Fruit fly (Drosophila melanogaster) whole organism, embryonic: ENCODE results near the gene fzo.

Source experiments
- CG12071 ChIP-seq: fragments of 200-800 bp; sonication (Bioruptor generic); optimal IDR thresholded peaks from 3 replicates; lab custom pipeline; 2018; ENCODE audit warnings: missing biosample characterization, mild to moderate bottlenecking, missing genetic modification characterization
- CG15073 ChIP-seq: fragments of 200-800 bp; sonication (Bioruptor generic); optimal IDR thresholded peaks from 2 replicates; lab custom pipeline; 2016; ENCODE audit warnings: missing biosample characterization, missing genetic modification characterization
- CG17568 ChIP-seq: fragments of 200-800 bp; sonication (Bioruptor generic); optimal IDR thresholded peaks from 2 replicates; lab custom pipeline; 2018; ENCODE audit warnings: missing biosample characterization, mild to moderate bottlenecking, missing genetic modification characterization, moderate library complexity
- CG17829 ChIP-seq: fragments of 200-800 bp; optimal IDR thresholded peaks from 2 replicates; lab custom pipeline; 2019; ENCODE audit warnings: missing biosample characterization, mild to moderate bottlenecking, missing genetic modification characterization, moderate library complexity
- CG1832 ChIP-seq: fragments of 200-800 bp; sonication (Bioruptor generic); optimal IDR thresholded peaks from 2 replicates; lab custom pipeline; 2017; ENCODE audit warnings: missing biosample characterization, mild to moderate bottlenecking, missing genetic modification characterization, inconsistent platforms
- CG2875 ChIP-seq: fragments of 200-800 bp; sonication (Bioruptor generic); optimal IDR thresholded peaks from 2 replicates; lab custom pipeline; 2017; ENCODE audit warnings: missing biosample characterization, mild to moderate bottlenecking, missing genetic modification characterization, missing genetic modification reagents
- CG32532 ChIP-seq: fragments of 200-800 bp; sonication (Bioruptor generic); IDR thresholded peaks from 2 replicates; pipeline ENCODE4 v1.3.6; 2022; ENCODE audit warnings: missing biosample characterization, missing genetic modification characterization
- CG3726 ChIP-seq: fragments of 200-800 bp; sonication (Bioruptor generic); IDR thresholded peaks from 3 replicates; pipeline ENCODE4, ENCODE4 v1.3.6; 2022; ENCODE audit warnings: missing biosample characterization, missing genetic modification characterization
- CG4404 ChIP-seq: fragments of 200-800 bp; sonication (Bioruptor generic); IDR thresholded peaks from 2 replicates; pipeline ENCODE4 v1.3.6; 2022; ENCODE audit warnings: missing biosample characterization, missing genetic modification characterization
- CG4730 ChIP-seq: fragments of 200-800 bp; sonication (Bioruptor generic); IDR thresholded peaks from 2 replicates; pipeline ENCODE4 v1.3.6; 2022; ENCODE audit warnings: missing biosample characterization, missing genetic modification characterization
- CG5953 ChIP-seq: fragments of 200-800 bp; sonication (Bioruptor generic); IDR thresholded peaks from 2 replicates; pipeline ENCODE4 v1.3.6; 2022; ENCODE audit warnings: missing biosample characterization, missing genetic modification characterization
- CG7839 ChIP-seq: fragments of 200-800 bp; sonication (Bioruptor generic); optimal IDR thresholded peaks from 3 replicates; lab custom pipeline; 2018; ENCODE audit warnings: missing biosample characterization, mild to moderate bottlenecking, missing genetic modification characterization, moderate library complexity
- CG8281 ChIP-seq: fragments of 200-800 bp; sonication (Bioruptor generic); optimal IDR thresholded peaks from 2 replicates; lab custom pipeline; 2018; ENCODE audit warnings: missing biosample characterization, mild to moderate bottlenecking, missing genetic modification characterization, moderate library complexity
- CG8478 ChIP-seq: fragments of >200 bp; optimal IDR thresholded peaks from 2 replicates; lab custom pipeline; 2018
- CG8944 ChIP-seq: fragments of 200-800 bp; sonication (Bioruptor generic); optimal IDR thresholded peaks from 3 replicates; lab custom pipeline; 2016; ENCODE audit warnings: missing biosample characterization, missing genetic modification characterization
- CG9797 ChIP-seq: fragments of 200-800 bp; sonication (Bioruptor generic); optimal IDR thresholded peaks from 3 replicates; lab custom pipeline; 2018; ENCODE audit warnings: missing biosample characterization, mild to moderate bottlenecking, missing genetic modification characterization
- CG9817 ChIP-seq: fragments of 200-800 bp; sonication (Bioruptor generic); optimal IDR thresholded peaks from 2 replicates; lab custom pipeline; 2018; ENCODE audit warnings: missing biosample characterization, mild to moderate bottlenecking, missing genetic modification characterization, moderate library complexity
- Drgx ChIP-seq: fragments of 200-800 bp; sonication (Bioruptor generic); IDR thresholded peaks from 2 replicates; pipeline ENCODE4 v1.3.6; 2022; ENCODE audit warnings: missing biosample characterization, missing genetic modification characterization
- HLH4C ChIP-seq: fragments of 200-800 bp; sonication (Bioruptor generic); IDR thresholded peaks from 3 replicates; pipeline ENCODE4 v1.3.6; 2022; ENCODE audit warnings: missing biosample characterization, missing genetic modification characterization; ENCODE audit not compliant: partially characterized antibody
- Hr3 ChIP-seq: fragments of 200-800 bp; sonication (Bioruptor generic); optimal IDR thresholded peaks from 3 replicates; lab custom pipeline; 2016; ENCODE audit warnings: missing biosample characterization, missing genetic modification characterization
- Kr ChIP-seq: fragments of 200-800 bp; sonication (Bioruptor generic); optimal IDR thresholded peaks from 2 replicates; lab custom pipeline; 2017; ENCODE audit warnings: missing biosample characterization, mild to moderate bottlenecking, missing genetic modification characterization
- Nf-YC ChIP-seq: fragments of 200-800 bp; optimal IDR thresholded peaks from 3 replicates; lab custom pipeline; 2019; ENCODE audit warnings: missing biosample characterization, mild to moderate bottlenecking, missing genetic modification characterization, moderate library complexity
- PHDP ChIP-seq: fragments of 200-800 bp; sonication (Bioruptor generic); optimal IDR thresholded peaks from 3 replicates; lab custom pipeline; 2018; ENCODE audit warnings: missing biosample characterization, mild to moderate bottlenecking, missing genetic modification characterization, moderate library complexity
- Six4 ChIP-seq: fragments of 200-800 bp; sonication (Bioruptor generic); optimal IDR thresholded peaks from 2 replicates; lab custom pipeline; 2016; ENCODE audit warnings: missing biosample characterization, missing genetic modification characterization
- Sry-δ ChIP-seq: fragments of 200-800 bp; sonication (Bioruptor generic); optimal IDR thresholded peaks from 2 replicates; lab custom pipeline; 2016; ENCODE audit warnings: missing biosample characterization, missing genetic modification characterization
- Usf ChIP-seq: fragments of 200-800 bp; sonication (Bioruptor generic); optimal IDR thresholded peaks from 2 replicates; lab custom pipeline; 2017; ENCODE audit warnings: missing genotype, missing biosample characterization, missing genetic modification characterization
- YL-1 ChIP-seq: fragments of 200-800 bp; sonication (Bioruptor generic); optimal IDR thresholded peaks from 3 replicates; lab custom pipeline; 2017; ENCODE audit warnings: missing biosample characterization, mild to moderate bottlenecking, missing genetic modification characterization
- bab2 ChIP-seq: fragments of 200-800 bp; sonication (Bioruptor generic); optimal IDR thresholded peaks from 2 replicates; lab custom pipeline; 2016; ENCODE audit warnings: missing biosample characterization, missing genetic modification characterization
- bigmax ChIP-seq: fragments of 200-800 bp; sonication (Bioruptor generic); optimal IDR thresholded peaks from 2 replicates; lab custom pipeline; 2018; ENCODE audit warnings: missing biosample characterization, mild to moderate bottlenecking, missing genetic modification characterization
- disco-r ChIP-seq: fragments of 200-800 bp; sonication (Bioruptor generic); optimal IDR thresholded peaks from 2 replicates; lab custom pipeline; 2016; ENCODE audit warnings: missing biosample characterization, missing genetic modification characterization
- dmrt99B ChIP-seq: fragments of 200-800 bp; sonication (Bioruptor generic); optimal IDR thresholded peaks from 2 replicates; lab custom pipeline; 2018; ENCODE audit warnings: missing biosample characterization, mild to moderate bottlenecking, missing genetic modification characterization, moderate library complexity
- fd3F ChIP-seq: fragments of 200-800 bp; sonication (Bioruptor generic); optimal IDR thresholded peaks from 2 replicates; lab custom pipeline; 2018; ENCODE audit warnings: missing biosample characterization, mild to moderate bottlenecking, missing genetic modification characterization, moderate library complexity
- gsb ChIP-seq: fragments of 200-800 bp; sonication (Bioruptor generic); IDR thresholded peaks from 2 replicates; pipeline ENCODE4 v1.3.6; 2022; ENCODE audit warnings: missing biosample characterization, missing genetic modification characterization
- ham ChIP-seq: fragments of 200-800 bp; sonication (Bioruptor generic); IDR thresholded peaks from 2 replicates; pipeline ENCODE4 v1.3.6; 2022; ENCODE audit warnings: missing biosample characterization, missing genetic modification characterization
- her ChIP-seq: fragments of 200-800 bp; sonication (Bioruptor generic); optimal IDR thresholded peaks from 2 replicates; lab custom pipeline; 2016; ENCODE audit warnings: missing biosample characterization, missing genetic modification characterization
- kah ChIP-seq: fragments of 200-800 bp; sonication (Bioruptor generic); optimal IDR thresholded peaks from 2 replicates; lab custom pipeline; 2018; ENCODE audit warnings: missing biosample characterization, mild to moderate bottlenecking, missing genetic modification characterization
- nerfin-1 ChIP-seq: fragments of 200-800 bp; sonication (Bioruptor generic); optimal IDR thresholded peaks from 3 replicates; lab custom pipeline; 2019; ENCODE audit warnings: missing biosample characterization, mild to moderate bottlenecking, missing genetic modification characterization, moderate library complexity
- otp ChIP-seq: fragments of 200-800 bp; sonication (Bioruptor generic); IDR thresholded peaks from 3 replicates; pipeline ENCODE4, ENCODE4 v1.3.6; 2022; ENCODE audit warnings: missing biosample characterization, missing genetic modification characterization
- phol ChIP-seq: fragments of 200-800 bp; sonication (Bioruptor generic); optimal IDR thresholded peaks from 3 replicates; lab custom pipeline; 2018; ENCODE audit warnings: missing biosample characterization, mild to moderate bottlenecking, missing genetic modification characterization, moderate library complexity
- psq ChIP-seq: fragments of 200-800 bp; sonication (Bioruptor generic); optimal IDR thresholded peaks from 2 replicates; lab custom pipeline; 2017; ENCODE audit warnings: missing biosample characterization, missing genetic modification characterization
- salm ChIP-seq: fragments of 200-800 bp; sonication (Bioruptor generic); optimal IDR thresholded peaks from 2 replicates; lab custom pipeline; 2018; ENCODE audit warnings: missing biosample characterization, mild to moderate bottlenecking, missing genetic modification characterization
- sd ChIP-seq: fragments of 200-800 bp; sonication (Bioruptor generic); optimal IDR thresholded peaks from 3 replicates; lab custom pipeline; 2018; ENCODE audit warnings: missing biosample characterization, mild to moderate bottlenecking, missing genetic modification characterization, moderate library complexity
- shn ChIP-seq: fragments of 200-800 bp; sonication (Bioruptor generic); optimal IDR thresholded peaks from 3 replicates; lab custom pipeline; 2016; ENCODE audit warnings: missing biosample characterization, missing genetic modification characterization
- sqz ChIP-seq: fragments of 200-800 bp; sonication (Bioruptor generic); optimal IDR thresholded peaks from 3 replicates; lab custom pipeline; 2018; ENCODE audit warnings: missing biosample characterization, mild to moderate bottlenecking, missing genetic modification characterization
- stwl ChIP-seq: fragments of 200-800 bp; sonication (Bioruptor generic); optimal IDR thresholded peaks from 3 replicates; lab custom pipeline; 2018; ENCODE audit warnings: missing biosample characterization, mild to moderate bottlenecking, missing genetic modification characterization, moderate library complexity
- tgo ChIP-seq: fragments of 200-800 bp; sonication (Bioruptor generic); IDR thresholded peaks from 3 replicates; pipeline ENCODE4 v1.3.6; 2022; ENCODE audit warnings: missing biosample characterization, missing genetic modification characterization
- tin ChIP-seq: fragments of 200-800 bp; sonication (Bioruptor generic); optimal IDR thresholded peaks from 3 replicates; lab custom pipeline; 2016; ENCODE audit warnings: missing biosample characterization, missing genetic modification characterization
- tll ChIP-seq, 2 experiments: fragments of 200-800 bp in 1 of 2; fragments of >200 bp in 1 of 2; sonication (Bioruptor generic) in 1 of 2; optimal IDR thresholded peaks; 2 replicates each; lab custom pipeline; 2017 to 2019; ENCODE audit warnings: missing biosample characterization in 2 of 2, missing genetic modification characterization in 2 of 2, mild to moderate bottlenecking in 1 of 2, moderate library complexity in 1 of 2
- toy ChIP-seq: fragments of 200-800 bp; sonication (Bioruptor generic); IDR thresholded peaks from 2 replicates; pipeline ENCODE4 v1.3.6; 2022; ENCODE audit warnings: missing biosample characterization, missing genetic modification characterization
- zfh1 ChIP-seq: fragments of 200-800 bp; sonication (Bioruptor generic); IDR thresholded peaks from 3 replicates; pipeline ENCODE4 v1.3.6; 2022; ENCODE audit warnings: missing biosample characterization, missing genetic modification characterization
- zfh2 ChIP-seq: fragments of 200-800 bp; sonication (Bioruptor generic); optimal IDR thresholded peaks from 2 replicates; lab custom pipeline; 2016; ENCODE audit warnings: missing biosample characterization, missing genetic modification characterization

The fzo gene

dm6 chr3R:23211745-23212254, 8.0 kb upstream of the fzo start (continued):
- TF ChIP-seq shn (GFP tag; lab: Kevin White, UChicago): peak; percentile 11
- TF ChIP-seq CG5953 (GFP tag; lab: Robert Waterston, UW): no peak
- no peak for TF ChIP-seq CG15073 (GFP tag; lab: Kevin White, UChicago)
- peak; percentile 40 for TF ChIP-seq tin (GFP tag; lab: Kevin White, UChicago)
- peak; percentile 31 for TF ChIP-seq CG12071
- peak; percentile 71 for TF ChIP-seq dmrt99B (tag; lab: Kevin White, UChicago)
- no peak for TF ChIP-seq sd
- TF ChIP-seq her (GFP tag; lab: Kevin White, UChicago): no peak
- TF ChIP-seq nerfin-1 (tag; lab: Kevin White, UChicago): peak; percentile 42
- TF ChIP-seq PHDP (tag; lab: Kevin White, UChicago): peak; percentile 41
- no peak for TF ChIP-seq zfh1 (GFP tag; lab: Robert Waterston, UW)
- TF ChIP-seq CG8478 (lab: Kevin White, UChicago): no peak
- no peak for TF ChIP-seq bigmax
- peak; percentile 56 for TF ChIP-seq CG9817 (tag; lab: Kevin White, UChicago)
- no peak for TF ChIP-seq Kr (GFP tag; lab: Kevin White, UChicago)
- peak; percentile 7 for TF ChIP-seq Six4 (GFP tag; lab: Kevin White, UChicago)
- no peak for TF ChIP-seq CG9797 (GFP tag; lab: Kevin White, UChicago)
- peak; percentile 44 for TF ChIP-seq CG17829 (tag; lab: Kevin White, UChicago)
- TF ChIP-seq toy (GFP tag; lab: Robert Waterston, UW): 0 out of 2 replicates have a peak, but pooled peaks have one; percentile 30
- peak; percentile 61 for TF ChIP-seq tgo (GFP tag; lab: Robert Waterston, UW)
- no peak for TF ChIP-seq disco-r
- TF ChIP-seq Nf-YC: peak; percentile 95
- TF ChIP-seq sqz (GFP tag; lab: Kevin White, UChicago): peak; percentile 12
- peak; percentile 58; the same call in 1 of the 2 replicates for TF ChIP-seq CG32532 (GFP tag; lab: Robert Waterston, UW)
- no peak for TF ChIP-seq CG3726 (GFP tag; lab: Robert Waterston, UW)
- TF ChIP-seq phol (tag; lab: Kevin White, UChicago): peak; percentile 53
- no peak for TF ChIP-seq tll (GFP tag; optimal IDR thresholded peaks at IDR 0.05; lab: Kevin White, UChicago)
- no peak for TF ChIP-seq CG4730 (GFP tag; lab: Robert Waterston, UW)
- no peak for TF ChIP-seq gsb (GFP tag; lab: Robert Waterston, UW)
- no peak for TF ChIP-seq YL-1
- TF ChIP-seq psq (GFP tag; lab: Kevin White, UChicago): no peak
- TF ChIP-seq Usf (GFP tag; lab: Kevin White, UChicago): no peak
- no peak for TF ChIP-seq CG8281
- TF ChIP-seq Drgx (GFP tag; lab: Robert Waterston, UW): no peak
- no peak for TF ChIP-seq HLH4C
- no peak for TF ChIP-seq CG2875 (GFP tag; lab: Kevin White, UChicago)
- no peak for TF ChIP-seq CG8944 (GFP tag; lab: Kevin White, UChicago)
- TF ChIP-seq stwl: no peak
- TF ChIP-seq ham (GFP tag; lab: Robert Waterston, UW): no peak
- TF ChIP-seq CG1832 (GFP tag; lab: Kevin White, UChicago): peak; percentile 66
- peak; percentile 22 for TF ChIP-seq zfh2 (GFP tag; lab: Kevin White, UChicago)
- TF ChIP-seq Hr3 (GFP tag; lab: Kevin White, UChicago): peak; percentile 2
- TF ChIP-seq kah (GFP tag; lab: Kevin White, UChicago): no peak
- peak; percentile 38; the same call in 1 of the 2 replicates for TF ChIP-seq CG4404
- TF ChIP-seq CG17568 (GFP tag; lab: Kevin White, UChicago): no peak
- no peak for TF ChIP-seq otp (GFP tag; lab: Robert Waterston, UW)
- TF ChIP-seq fd3F (GFP tag; lab: Kevin White, UChicago): peak; percentile 2
- peak; percentile 22 for TF ChIP-seq salm
- TF ChIP-seq bab2: peak; percentile 34
- peak; percentile 68 for TF ChIP-seq CG7839 (tag; lab: Kevin White, UChicago)
- no peak for TF ChIP-seq Sry-δ (GFP tag; lab: Kevin White, UChicago)
